Worm (Caenorhabditis elegans): ENCODE results near the gene rabr-1.

The rabr-1 gene

ce11 chrX:2541003-2541521 is 45.1 kb downstream of the rabr-1 start, which contains the start of gene F52H2.3 (continued):
- TF ChIP-seq nhr-28 (tag; optimal IDR thresholded peaks at IDR 0.05), result peak; percentile 54
- TF ChIP-seq hlh-11 (tag; optimal IDR thresholded peaks at IDR 0.05), result peak; percentile 64
- no peak for TF ChIP-seq unc-130 (GFP tag; optimal IDR thresholded peaks at IDR 0.05)
- TF ChIP-seq mep-1 (tag; optimal IDR thresholded peaks at IDR 0.05), result peak; percentile 28
- TF ChIP-seq daf-16 (GFP tag; optimal IDR thresholded peaks at IDR 0.05), result no peak
- peak; percentile 89 for TF ChIP-seq daf-16 (tag; optimal IDR thresholded peaks at IDR 0.05)
- TF ChIP-seq nhr-42 (GFP tag; IDR thresholded peaks at IDR 0.05), result no peak
- TF ChIP-seq nhr-41 (GFP tag; IDR thresholded peaks at IDR 0.05), result peak; percentile 14; the same call in 1 of the 2 replicates
- TF ChIP-seq dmd-6 (GFP tag; IDR thresholded peaks at IDR 0.05), result peak; percentile 59
- no peak for TF ChIP-seq fkh-10 (GFP tag; optimal IDR thresholded peaks at IDR 0.05)
- peak; percentile 58 for TF ChIP-seq dve-1 (tag; optimal IDR thresholded peaks at IDR 0.05; ENCODE audit: insufficient read depth)

- TF ChIP-seq nhr-11 (tag; optimal IDR thresholded peaks at IDR 0.05), result no peak
- 0 out of 2 replicates have a peak, but pooled peaks have one; percentile 40 for TF ChIP-seq arid-1 (GFP tag; conservative IDR thresholded peaks at IDR 0.05)
- no peak for TF ChIP-seq lim-7 (GFP tag; IDR thresholded peaks at IDR 0.05)
- TF ChIP-seq mdt-29 (GFP tag; IDR thresholded peaks at IDR 0.05), result no peak
- TF ChIP-seq nhr-28 (tag; optimal IDR thresholded peaks at IDR 0.05), result peak; percentile 59
- no peak for TF ChIP-seq ceh-82 (tag; optimal IDR thresholded peaks at IDR 0.05)
- no peak for TF ChIP-seq ZK337.2 (GFP tag; IDR thresholded peaks at IDR 0.05)
- TF ChIP-seq spr-3 (GFP tag; optimal IDR thresholded peaks at IDR 0.05), result no peak
- TF ChIP-seq lsy-2 (tag; optimal IDR thresholded peaks at IDR 0.05), result no peak
- TF ChIP-seq daf-16 (GFP tag; optimal IDR thresholded peaks at IDR 0.05), result no peak
- peak; percentile 86 for TF ChIP-seq daf-16 (tag; optimal IDR thresholded peaks at IDR 0.05)
- peak; percentile 34 for TF ChIP-seq hlh-30 (tag; optimal IDR thresholded peaks at IDR 0.05; ENCODE audit: insufficient read depth)
- TF ChIP-seq dmd-6 (GFP tag; IDR thresholded peaks at IDR 0.05), result peak; percentile 56
- TF ChIP-seq Y105C5A.15 (GFP tag; IDR thresholded peaks at IDR 0.05), result no peak
- TF ChIP-seq lir-3 (tag; optimal IDR thresholded peaks at IDR 0.05), result no peak
- peak; percentile 59 for TF ChIP-seq hlh-11 (tag; optimal IDR thresholded peaks at IDR 0.05)
- peak; percentile 21 for TF ChIP-seq mep-1 (tag; optimal IDR thresholded peaks at IDR 0.05)
- no peak for TF ChIP-seq ceh-44 (GFP tag; IDR thresholded peaks at IDR 0.05)
- no peak for TF ChIP-seq zip-2 (tag; optimal IDR thresholded peaks at IDR 0.05)
- 0 out of 2 replicates have a peak, but pooled peaks have one; percentile 36 for TF ChIP-seq egl-43 (GFP tag; IDR thresholded peaks at IDR 0.05)
- TF ChIP-seq nhr-48 (tag; optimal IDR thresholded peaks at IDR 0.05), result no peak
- TF ChIP-seq mxl-2 (GFP tag; conservative IDR thresholded peaks at IDR 0.05), result no peak
Observed at ce11 chrX:2543353-2543752, 47.4 kb downstream of the rabr-1 start.

- TF ChIP-seq ctbp-1 (GFP tag; IDR thresholded peaks at IDR 0.05) (no peak), jun-1 (tag; optimal IDR thresholded peaks at IDR 0.05) (no peak), vab-7 (GFP tag; IDR thresholded peaks at IDR 0.05) (no peak), daf-8 (GFP tag; IDR thresholded peaks at IDR 0.05) (no peak), zfp-2 (tag; optimal IDR thresholded peaks at IDR 0.05) (no peak), ceh-62 (tag; optimal IDR thresholded peaks at IDR 0.05) (no peak), snpc-1.2 (GFP tag; IDR thresholded peaks at IDR 0.05) (no peak), rbr-2 (tag; optimal IDR thresholded peaks at IDR 0.05) (no peak), lim-7 (GFP tag; IDR thresholded peaks at IDR 0.05) (no peak), zfp-3 (GFP tag; conservative IDR thresholded peaks at IDR 0.05) (no peak), hmg-1.1 (GFP tag; IDR thresholded peaks at IDR 0.05) (no peak), lir-3 (tag; optimal IDR thresholded peaks at IDR 0.05) (no peak), tag-97 (GFP tag; IDR thresholded peaks at IDR 0.05) (no peak), dve-1 (tag; optimal IDR thresholded peaks at IDR 0.05; ENCODE audit: insufficient read depth) (peak; percentile 49), unc-39 (tag; optimal IDR thresholded peaks at IDR 0.05) (no peak), nhr-77 (tag; optimal IDR thresholded peaks at IDR 0.05) (peak; percentile 4), dmd-6 (GFP tag; IDR thresholded peaks at IDR 0.05) (peak; percentile 64), saeg-2 (GFP tag; IDR thresholded peaks at IDR 0.05) (no peak), hlh-11 (tag; optimal IDR thresholded peaks at IDR 0.05) (peak; percentile 43), lin-13 (GFP tag; optimal IDR thresholded peaks at IDR 0.05) (no peak), ztf-7 (tag; optimal IDR thresholded peaks at IDR 0.05) (no peak), mdt-29 (GFP tag; IDR thresholded peaks at IDR 0.05) (no peak), php-3 (GFP tag; IDR thresholded peaks at IDR 0.05) (peak; percentile 83), R02D3.7 (tag; optimal IDR thresholded peaks at IDR 0.05) (no peak), aha-1 (tag) (no peak), fos-1 (tag; optimal IDR thresholded peaks at IDR 0.05) (no peak), zip-2 (tag; optimal IDR thresholded peaks at IDR 0.05) (no peak), gei-8 (GFP tag; optimal IDR thresholded peaks at IDR 0.05) (no peak)
Observed at ce11 chrX:2544645-2545044, 48.7 kb downstream of the rabr-1 start.
